Worm (Caenorhabditis elegans) whole organism, mixed stage, embryonic: ENCODE measurements around the gene hecw-1.

ENCODE experiments used
- ham-2 ChIP-seq: fragments of 200-800 bp; sonication (Bioruptor generic); optimal IDR thresholded peaks from 2 replicates; lab custom pipeline; 2018; ENCODE audit warnings: mild to moderate bottlenecking, missing genetic modification characterization, missing compliant biosample characterization
- lin-13 ChIP-seq: fragments of 150-350 bp; optimal IDR thresholded peaks from 2 replicates; lab custom pipeline; 2014; ENCODE audit warnings: missing biosample characterization, missing genetic modification characterization
- lsy-2 ChIP-seq: fragments of 150-350 bp; optimal IDR thresholded peaks from 2 replicates; lab custom pipeline; 2014; ENCODE audit warnings: missing biosample characterization, missing genetic modification characterization

DNA sequence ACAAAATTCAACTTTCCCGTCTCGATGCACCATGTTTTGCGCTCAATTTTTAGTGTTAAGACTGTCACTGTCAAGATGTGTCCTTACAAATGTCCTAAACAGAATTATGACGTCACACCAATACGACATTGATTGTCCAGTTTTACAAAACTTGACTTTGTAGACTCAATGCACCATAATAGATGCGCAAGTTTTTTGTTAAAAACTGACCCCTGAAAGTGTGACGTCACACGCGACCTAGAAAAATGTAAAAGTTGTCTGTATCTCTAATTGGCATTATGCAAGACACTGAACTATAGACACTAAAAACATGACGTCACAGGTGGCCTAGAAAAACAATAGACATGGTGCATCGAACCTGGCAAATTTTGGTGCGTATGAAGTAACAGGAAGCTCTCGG lies 38.7 kb downstream of the hecw-1 start:
- TF ChIP-seq lin-13 = no peak
- TF ChIP-seq ham-2 = no peak
- TF ChIP-seq lsy-2 (tag; lab: Kevin White, UChicago) = no peak
